Worm (Caenorhabditis elegans): ENCODE results near the gene F21C10.3.

Gene F21C10.3

DNA sequence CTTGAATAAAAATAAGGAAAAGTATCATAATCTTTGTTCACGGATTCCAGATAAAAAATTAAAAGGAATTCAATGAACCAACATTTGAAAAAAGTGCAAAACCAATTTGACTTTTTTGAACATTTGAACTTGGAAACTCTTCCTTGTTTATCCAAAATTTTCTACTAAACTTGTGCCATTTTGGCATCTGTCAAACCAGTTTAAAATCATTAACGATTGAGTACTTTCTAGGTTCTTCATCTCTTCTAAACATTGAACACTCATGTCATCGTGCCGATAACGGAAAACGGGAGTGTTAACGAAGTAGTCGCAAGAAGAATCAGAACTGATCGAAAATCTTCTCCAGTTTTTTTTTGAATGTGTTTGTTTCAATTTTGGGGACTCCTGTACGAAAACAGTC is 43.6 kb upstream of the F21C10.3 start:
- TF ChIP-seq skn-1 (tag; optimal IDR thresholded peaks at IDR 0.05) (no peak), grh-1 (GFP tag; IDR thresholded peaks at IDR 0.05) (peak; percentile 53), elt-3 (tag; optimal IDR thresholded peaks at IDR 0.05) (peak in 2 of 6 experiments; percentile 9 to 12), ceh-82 (tag; optimal IDR thresholded peaks at IDR 0.05) (no peak), blmp-1 (tag; optimal IDR thresholded peaks at IDR 0.05) (peak; percentile 47), zip-4 (GFP tag; optimal IDR thresholded peaks at IDR 0.05) (no peak), lin-14 (GFP tag; optimal IDR thresholded peaks at IDR 0.05) (peak; percentile 40), fos-1 (tag; optimal IDR thresholded peaks at IDR 0.05) (no peak), lin-15B (tag; optimal IDR thresholded peaks at IDR 0.05) (no peak), nhr-19 (GFP tag; conservative IDR thresholded peaks at IDR 0.05) (0 out of 2 replicates have a peak, but pooled peaks have one; percentile 23), nhr-85 (tag) (peak; percentile 80), lin-35 (GFP tag; optimal IDR thresholded peaks at IDR 0.05) (peak in 1 of 2 experiments; percentile 24), tbx-2 (tag; optimal IDR thresholded peaks at IDR 0.05) (peak; percentile 27), unc-62 (GFP tag; optimal IDR thresholded peaks at IDR 0.05) (no peak), unc-98 (GFP tag; IDR thresholded peaks at IDR 0.05) (no peak), fkh-4 (tag; optimal IDR thresholded peaks at IDR 0.05; ENCODE audit: borderline replicate concordance) (no peak), mdl-1 (tag; optimal IDR thresholded peaks at IDR 0.05) (no peak), mab-9 (GFP tag; IDR thresholded peaks at IDR 0.05) (no peak), nhr-20 (tag; optimal IDR thresholded peaks at IDR 0.05) (peak; percentile 39), nhr-71 (tag; optimal IDR thresholded peaks at IDR 0.05) (peak; percentile 32), elt-2 (tag; optimal IDR thresholded peaks at IDR 0.05) (no peak), hpl-2 (GFP tag; optimal IDR thresholded peaks at IDR 0.05) (no peak), isw-1 (GFP tag; IDR thresholded peaks at IDR 0.05) (no peak), tlp-1 (tag; optimal IDR thresholded peaks at IDR 0.05) (no peak), nhr-90 (tag; optimal IDR thresholded peaks at IDR 0.05; ENCODE audit: poor library complexity) (no peak)

DNA sequence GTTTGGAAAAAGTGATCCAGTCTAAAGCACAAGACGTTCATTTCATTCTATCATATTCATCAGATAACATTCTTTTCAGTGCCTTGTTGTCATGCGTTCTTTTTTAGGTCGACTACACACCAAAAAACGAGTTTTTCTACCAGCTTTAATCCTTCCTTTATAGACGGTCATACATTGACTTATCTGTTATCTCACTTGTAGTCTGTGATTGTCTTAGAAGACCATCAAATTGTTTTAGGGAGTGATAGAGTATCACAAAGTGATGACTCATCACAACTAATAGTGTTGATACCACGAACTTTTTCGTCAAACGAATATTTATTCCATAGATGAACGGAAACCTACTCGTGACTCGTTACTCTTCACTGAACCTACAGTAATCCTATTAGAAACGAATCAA is 42.0 kb upstream of the F21C10.3 start:
- TF ChIP-seq mep-1 (tag; optimal IDR thresholded peaks at IDR 0.05) (peak; percentile 26), lin-35 (GFP tag; optimal IDR thresholded peaks at IDR 0.05) (peak in 1 of 2 experiments; percentile 13), mab-9 (GFP tag; IDR thresholded peaks at IDR 0.05) (no peak), elt-3 (tag; optimal IDR thresholded peaks at IDR 0.05) (peak in 2 of 6 experiments; percentile 24 to 28), egl-13 (tag; optimal IDR thresholded peaks at IDR 0.05) (no peak), nhr-85 (tag) (peak; percentile 82)

DNA sequence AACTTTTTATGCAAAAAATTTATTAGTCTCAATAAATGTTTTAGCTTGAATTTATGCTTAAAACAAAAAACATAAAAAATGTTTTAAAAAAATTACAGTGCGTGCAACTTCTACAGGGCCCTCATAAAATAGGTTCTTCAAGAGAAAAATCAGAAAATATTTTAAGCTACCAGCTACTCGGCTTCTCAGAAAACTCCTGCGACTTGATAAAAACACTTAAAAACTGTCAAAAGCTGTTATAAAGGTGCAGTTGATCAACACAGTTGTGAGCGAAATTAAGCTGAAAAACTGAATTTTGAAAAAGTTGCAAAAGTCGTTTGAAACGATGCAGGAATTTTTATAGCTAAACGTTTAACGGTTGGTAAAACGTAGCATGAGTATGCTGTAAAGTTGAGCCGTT is 39.1 kb upstream of the F21C10.3 start:
- TF ChIP-seq irx-1 (tag; optimal IDR thresholded peaks at IDR 0.05), result no peak
- no peak for TF ChIP-seq elt-3 (tag; optimal IDR thresholded peaks at IDR 0.05)
- TF ChIP-seq mab-9 (GFP tag; IDR thresholded peaks at IDR 0.05), result 0 out of 2 replicates have a peak, but pooled peaks have one; percentile 8
- peak; percentile 20 for TF ChIP-seq nhr-85 (tag)
- TF ChIP-seq ama-1 (optimal IDR thresholded peaks at IDR 0.05), result peak; percentile 76
- no peak for TF ChIP-seq unc-86 (tag; optimal IDR thresholded peaks at IDR 0.05)

DNA sequence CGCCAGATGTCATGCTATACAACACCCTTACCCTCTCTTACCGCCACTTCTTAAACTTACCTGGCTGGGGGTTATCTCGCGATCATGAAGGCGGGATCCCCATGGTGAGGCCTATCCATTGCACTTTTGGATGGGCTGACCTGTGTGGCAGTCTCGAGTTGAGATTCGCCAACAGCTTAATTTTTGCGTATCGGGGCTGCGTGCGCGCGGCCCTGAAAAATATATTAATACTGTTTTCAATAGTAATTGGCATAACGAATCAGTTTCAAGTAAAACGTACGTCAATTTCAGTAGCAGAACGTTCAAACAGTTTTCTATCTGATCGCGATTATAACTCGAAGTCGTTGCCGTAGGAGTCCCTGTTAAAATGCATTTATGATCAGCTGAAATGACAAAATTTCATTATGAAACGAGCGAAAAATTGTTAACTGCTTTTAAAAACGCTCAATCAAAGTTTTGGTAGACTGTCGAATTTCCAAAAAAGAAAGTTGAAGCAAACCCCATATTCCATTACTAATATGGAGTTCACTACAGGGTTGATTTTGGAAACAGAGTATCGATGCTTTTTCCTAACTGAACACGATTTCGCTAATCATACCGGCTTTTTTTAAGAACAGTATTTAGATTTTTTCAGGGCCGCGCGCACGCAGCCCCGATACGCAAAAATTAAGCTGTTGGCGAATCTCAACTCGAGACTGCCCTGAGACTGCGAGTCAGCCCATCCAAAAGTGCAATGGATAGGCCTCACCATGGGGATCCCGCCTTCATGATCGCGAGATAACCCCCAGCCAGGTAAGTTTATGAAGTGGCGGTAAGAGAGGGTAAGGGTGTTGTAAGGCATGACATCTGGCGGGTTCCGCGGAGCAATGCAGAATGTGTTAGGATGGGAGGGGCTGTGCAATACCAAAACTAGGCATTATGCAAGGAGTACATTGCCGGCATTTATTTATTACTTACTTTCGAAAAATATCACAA is 36.8 kb upstream of the F21C10.3 start:
- peak; percentile 40 for TF ChIP-seq snpc-4 (tag; optimal IDR thresholded peaks at IDR 0.05)

DNA sequence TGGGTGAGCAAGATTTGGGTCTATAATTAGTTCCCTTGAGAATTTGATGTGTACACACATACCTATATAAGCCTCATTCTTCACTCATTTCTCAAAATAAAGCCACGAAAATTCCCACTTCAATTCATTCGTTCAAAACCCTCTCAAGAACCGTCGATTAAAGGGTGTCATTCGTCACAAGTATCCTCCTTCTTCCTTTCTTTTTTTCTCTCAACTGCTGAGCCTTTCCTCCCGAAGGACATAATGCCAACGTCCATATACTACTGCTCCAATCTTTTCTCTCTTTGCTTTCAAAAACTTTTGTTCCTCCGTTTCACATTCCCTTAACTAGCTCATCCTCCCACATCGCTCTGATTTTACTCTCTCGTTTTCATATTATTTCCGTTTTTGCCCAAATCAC is 35.7 kb upstream of the F21C10.3 start, which contains the start of gene T27E4.1:
T27E4.1 (plus strand) TSS at position 137 of the 400 bp plus-strand sequence.
- TF ChIP-seq grh-1 (GFP tag; IDR thresholded peaks at IDR 0.05), result no peak
- peak; percentile 63 for TF ChIP-seq lin-14 (GFP tag; optimal IDR thresholded peaks at IDR 0.05)
- no peak for TF ChIP-seq hlh-4 (tag; optimal IDR thresholded peaks at IDR 0.05)
- TF ChIP-seq nhr-76 (tag; optimal IDR thresholded peaks at IDR 0.05), result no peak
- no peak for TF ChIP-seq nhr-71 (tag; optimal IDR thresholded peaks at IDR 0.05)

All from whole organism, L1 larva.